Fruit fly (Drosophila melanogaster) whole organism, embryonic: Measurements from ENCODE around the gene UQCR-Q.

ENCODE experiments used
- Antp ChIP-seq: fragments of 200-800 bp; sonication (Bioruptor generic); optimal IDR thresholded peaks from 3 replicates; lab custom pipeline; 2016; ENCODE audit warnings: missing biosample characterization, missing genetic modification characterization
- CG1024 ChIP-seq: fragments of 200-800 bp; sonication (Bioruptor generic); IDR thresholded peaks from 2 replicates; pipeline ENCODE4 v1.3.6; 2022; ENCODE audit warnings: missing biosample characterization, missing genetic modification characterization
- CG11398 ChIP-seq: fragments of 200-800 bp; sonication (Bioruptor generic); optimal IDR thresholded peaks from 2 replicates; lab custom pipeline; 2016; ENCODE audit warnings: missing biosample characterization, missing genetic modification characterization
- CG12659 ChIP-seq: fragments of 200-800 bp; sonication (Bioruptor generic); optimal IDR thresholded peaks from 3 replicates; lab custom pipeline; 2017; ENCODE audit warnings: mild to moderate bottlenecking, missing biosample characterization, missing genetic modification reagents, missing genetic modification characterization
- CG13894 ChIP-seq: fragments of 200-800 bp; sonication (Bioruptor generic); optimal IDR thresholded peaks from 3 replicates; lab custom pipeline; 2018; ENCODE audit warnings: missing biosample characterization, mild to moderate bottlenecking, missing genetic modification characterization, moderate library complexity
- CG14667 ChIP-seq: fragments of 200-800 bp; sonication (Bioruptor generic); IDR thresholded peaks from 2 replicates; pipeline ENCODE4 v1.3.6; 2022; ENCODE audit warnings: missing biosample characterization, missing genetic modification characterization
- CG14710 ChIP-seq: fragments of 200-800 bp; sonication (Bioruptor generic); optimal IDR thresholded peaks from 3 replicates; lab custom pipeline; 2019; ENCODE audit warnings: missing biosample characterization, mild to moderate bottlenecking, missing genetic modification characterization, moderate library complexity
- CG1603 ChIP-seq: fragments of 200-800 bp; sonication (Bioruptor generic); optimal IDR thresholded peaks from 2 replicates; lab custom pipeline; 2019; ENCODE audit warnings: missing biosample characterization, mild to moderate bottlenecking, missing genetic modification characterization, moderate library complexity
- CG16779 ChIP-seq: fragments of 200-800 bp; sonication (Bioruptor generic); IDR thresholded peaks from 2 replicates; pipeline ENCODE4 v1.3.6; 2022; ENCODE audit warnings: missing biosample characterization, missing genetic modification characterization
- CG17186 ChIP-seq: fragments of 200-800 bp; sonication (Bioruptor generic); optimal IDR thresholded peaks from 3 replicates; lab custom pipeline; 2017; ENCODE audit warnings: missing biosample characterization, missing genetic modification reagents, missing genetic modification characterization
- CG17328 ChIP-seq: fragments of 200-800 bp; sonication (Bioruptor generic); IDR thresholded peaks from 2 replicates; pipeline ENCODE4 v1.3.6; 2022; ENCODE audit warnings: missing biosample characterization, missing genetic modification characterization
- CG18619 ChIP-seq: fragments of 200-800 bp; sonication (Bioruptor generic); optimal IDR thresholded peaks from 3 replicates; lab custom pipeline; 2017; ENCODE audit warnings: missing biosample characterization, mild to moderate bottlenecking, missing genetic modification characterization
- CG31441 ChIP-seq: fragments of 200-800 bp; sonication (Bioruptor generic); IDR thresholded peaks from 2 replicates; pipeline ENCODE4 v1.3.6; 2022; ENCODE audit warnings: missing biosample characterization, missing genetic modification characterization
- CG3163 ChIP-seq: fragments of 200-800 bp; sonication (Bioruptor generic); optimal IDR thresholded peaks from 3 replicates; lab custom pipeline; 2016; ENCODE audit warnings: missing biosample characterization, missing genetic modification characterization
- CG32767 ChIP-seq: fragments of 200-800 bp; sonication (Bioruptor generic); IDR thresholded peaks from 2 replicates; pipeline ENCODE4 v1.3.6; 2022; ENCODE audit warnings: missing biosample characterization, missing genetic modification characterization
- CG4360 ChIP-seq: fragments of 200-800 bp; sonication (Bioruptor generic); IDR thresholded peaks from 2 replicates; pipeline ENCODE4 v1.3.6; 2022; ENCODE audit warnings: missing biosample characterization, missing genetic modification characterization
- CG4617 ChIP-seq: fragments of 200-800 bp; sonication (Bioruptor generic); optimal IDR thresholded peaks from 3 replicates; lab custom pipeline; 2016; ENCODE audit warnings: missing biosample characterization, missing genetic modification characterization, borderline replicate concordance
- CG6254 ChIP-seq: fragments of 200-800 bp; sonication (Bioruptor generic); optimal IDR thresholded peaks from 3 replicates; lab custom pipeline; 2017; ENCODE audit warnings: mild to moderate bottlenecking, missing biosample characterization, missing genetic modification reagents, missing genetic modification characterization
- CG7271 ChIP-seq: fragments of 200-800 bp; sonication (Bioruptor generic); optimal IDR thresholded peaks from 2 replicates; lab custom pipeline; 2018; ENCODE audit warnings: missing biosample characterization, mild to moderate bottlenecking, missing genetic modification characterization, moderate library complexity
- CG8290 ChIP-seq, 3 experiments: fragments of 200-800 bp; sonication (Bioruptor generic); optimal IDR thresholded peaks; 2 replicates each; lab custom pipeline; 2016 to 2019; ENCODE audit warnings: missing biosample characterization in 3 of 3, missing genetic modification characterization in 3 of 3, mild to moderate bottlenecking in 2 of 3, moderate library complexity in 1 of 3
- Dek ChIP-seq: fragments of 200-800 bp; sonication (Bioruptor generic); optimal IDR thresholded peaks from 3 replicates; lab custom pipeline; 2019; ENCODE audit warnings: missing biosample characterization, mild to moderate bottlenecking, missing genetic modification characterization, moderate library complexity
- E2f1 ChIP-seq: fragments of 200-800 bp; sonication (Bioruptor generic); IDR thresholded peaks from 2 replicates; pipeline ENCODE4 v1.3.6; 2022; ENCODE audit warnings: missing biosample characterization, missing genetic modification characterization
- Fer1 ChIP-seq: fragments of 200-800 bp; sonication (Bioruptor generic); optimal IDR thresholded peaks from 2 replicates; lab custom pipeline; 2017; ENCODE audit warnings: missing biosample characterization, mild to moderate bottlenecking, missing genetic modification characterization
- Fer3 ChIP-seq: fragments of 200-800 bp; sonication (Bioruptor generic); optimal IDR thresholded peaks from 2 replicates; lab custom pipeline; 2018; ENCODE audit warnings: missing biosample characterization, mild to moderate bottlenecking, missing genetic modification characterization, moderate library complexity
- Gug ChIP-seq: fragments of 200-800 bp; sonication (Bioruptor generic); IDR thresholded peaks from 4 replicates; pipeline ENCODE4 v1.3.6; 2022; ENCODE audit warnings: missing biosample characterization, missing genetic modification characterization
- HLH3B ChIP-seq: fragments of 200-800 bp; sonication (Bioruptor generic); IDR thresholded peaks from 2 replicates; pipeline ENCODE4 v1.3.6; 2022; ENCODE audit warnings: missing biosample characterization, missing genetic modification characterization
- HmgD ChIP-seq: fragments of 200-800 bp; sonication (Bioruptor generic); optimal IDR thresholded peaks from 3 replicates; lab custom pipeline; 2016; ENCODE audit warnings: missing biosample characterization, missing genetic modification characterization
- Hr51 ChIP-seq, 2 experiments: fragments of 200-800 bp; sonication (Bioruptor generic); optimal IDR thresholded peaks; 2 replicates in 1 of 2; 3 replicates in 1 of 2; lab custom pipeline; 2016 to 2018; ENCODE audit warnings: missing biosample characterization in 2 of 2, missing genetic modification characterization in 2 of 2, mild to moderate bottlenecking in 1 of 2, moderate library complexity in 1 of 2
- Sin3A ChIP-seq: fragments of >200 bp; optimal IDR thresholded peaks from 2 replicates; lab custom pipeline; 2018
- al ChIP-seq: fragments of 200-800 bp; sonication (Bioruptor generic); IDR thresholded peaks from 2 replicates; pipeline ENCODE4 v1.3.6; 2022; ENCODE audit warnings: missing biosample characterization, missing genetic modification characterization
- aop ChIP-seq: fragments of 200-800 bp; sonication (Bioruptor generic); IDR thresholded peaks from 2 replicates; pipeline ENCODE4 v1.3.6; 2022; ENCODE audit warnings: missing biosample characterization, missing genetic modification characterization
- cg ChIP-seq: fragments of 200-800 bp; sonication (Bioruptor generic); optimal IDR thresholded peaks from 3 replicates; lab custom pipeline; 2019; ENCODE audit warnings: missing biosample characterization, mild to moderate bottlenecking, missing genetic modification characterization, moderate library complexity
- dati ChIP-seq: fragments of 200-800 bp; sonication (Bioruptor generic); IDR thresholded peaks from 2 replicates; pipeline ENCODE4 v1.3.6; 2022; ENCODE audit warnings: missing biosample characterization, missing genetic modification characterization
- ems ChIP-seq: fragments of 200-800 bp; sonication (Bioruptor generic); optimal IDR thresholded peaks from 3 replicates; lab custom pipeline; 2016; ENCODE audit warnings: missing biosample characterization, missing genetic modification characterization
- fd102C ChIP-seq: fragments of 200-800 bp; sonication (Bioruptor generic); optimal IDR thresholded peaks from 2 replicates; lab custom pipeline; 2018; ENCODE audit warnings: missing biosample characterization, mild to moderate bottlenecking, missing genetic modification characterization, moderate library complexity
- fd3F ChIP-seq: fragments of 200-800 bp; sonication (Bioruptor generic); optimal IDR thresholded peaks from 2 replicates; lab custom pipeline; 2018; ENCODE audit warnings: missing biosample characterization, mild to moderate bottlenecking, missing genetic modification characterization, moderate library complexity
- fu2 ChIP-seq: fragments of 200-800 bp; sonication (Bioruptor generic); optimal IDR thresholded peaks from 2 replicates; lab custom pipeline; 2016; ENCODE audit warnings: missing biosample characterization, missing genetic modification characterization
- grau ChIP-seq: fragments of 200-800 bp; optimal IDR thresholded peaks from 3 replicates; lab custom pipeline; 2019; ENCODE audit warnings: missing biosample characterization, mild to moderate bottlenecking, missing genetic modification characterization, moderate library complexity
- gsb-n ChIP-seq: fragments of 200-800 bp; sonication (Bioruptor generic); optimal IDR thresholded peaks from 3 replicates; lab custom pipeline; 2018; ENCODE audit warnings: missing biosample characterization, mild to moderate bottlenecking, missing genetic modification characterization
- h ChIP-seq: fragments of >200 bp; optimal IDR thresholded peaks from 2 replicates; lab custom pipeline; 2017
- hbn ChIP-seq: fragments of 200-800 bp; sonication (Bioruptor generic); IDR thresholded peaks from 2 replicates; pipeline ENCODE4 v1.3.6; 2022; ENCODE audit warnings: missing biosample characterization, missing genetic modification characterization; ENCODE audit not compliant: partially characterized antibody
- jing ChIP-seq: fragments of 200-800 bp; sonication (Bioruptor generic); optimal IDR thresholded peaks from 2 replicates; lab custom pipeline; 2018; ENCODE audit warnings: missing biosample characterization, mild to moderate bottlenecking, missing genetic modification characterization
- nom ChIP-seq: fragments of 200-800 bp; sonication (Bioruptor generic); optimal IDR thresholded peaks from 2 replicates; lab custom pipeline; 2017; ENCODE audit warnings: missing biosample characterization, missing genetic modification characterization, mild to moderate bottlenecking, moderate library complexity, missing genetic modification reagents
- repo ChIP-seq: fragments of 200-800 bp; sonication (Bioruptor generic); optimal IDR thresholded peaks from 2 replicates; lab custom pipeline; 2016; ENCODE audit warnings: missing biosample characterization, missing genetic modification characterization
- row ChIP-seq: fragments of 200-800 bp; sonication (Bioruptor generic); IDR thresholded peaks from 3 replicates; pipeline ENCODE4 v1.3.6; 2022; ENCODE audit warnings: missing biosample characterization, missing genetic modification characterization
- sd ChIP-seq: fragments of 200-800 bp; sonication (Bioruptor generic); optimal IDR thresholded peaks from 3 replicates; lab custom pipeline; 2018; ENCODE audit warnings: missing biosample characterization, mild to moderate bottlenecking, missing genetic modification characterization, moderate library complexity
- ssp ChIP-seq: fragments of 200-800 bp; sonication (Bioruptor generic); IDR thresholded peaks from 2 replicates; pipeline ENCODE4 v1.3.6; 2022; ENCODE audit warnings: missing biosample characterization, missing genetic modification characterization
- sug ChIP-seq: fragments of 200-800 bp; optimal IDR thresholded peaks from 2 replicates; lab custom pipeline; 2019; ENCODE audit warnings: missing biosample characterization, mild to moderate bottlenecking, missing genetic modification characterization, moderate library complexity
- vvl ChIP-seq: fragments of 200-800 bp; sonication (Bioruptor generic); IDR thresholded peaks from 2 replicates; pipeline ENCODE4 v1.3.6; 2022; ENCODE audit warnings: missing biosample characterization, missing genetic modification characterization
- wdn ChIP-seq: fragments of 200-800 bp; sonication (Bioruptor generic); IDR thresholded peaks from 2 replicates; pipeline ENCODE4 v1.3.6; 2022; ENCODE audit warnings: missing biosample characterization, missing genetic modification characterization

The UQCR-Q gene

DNA sequence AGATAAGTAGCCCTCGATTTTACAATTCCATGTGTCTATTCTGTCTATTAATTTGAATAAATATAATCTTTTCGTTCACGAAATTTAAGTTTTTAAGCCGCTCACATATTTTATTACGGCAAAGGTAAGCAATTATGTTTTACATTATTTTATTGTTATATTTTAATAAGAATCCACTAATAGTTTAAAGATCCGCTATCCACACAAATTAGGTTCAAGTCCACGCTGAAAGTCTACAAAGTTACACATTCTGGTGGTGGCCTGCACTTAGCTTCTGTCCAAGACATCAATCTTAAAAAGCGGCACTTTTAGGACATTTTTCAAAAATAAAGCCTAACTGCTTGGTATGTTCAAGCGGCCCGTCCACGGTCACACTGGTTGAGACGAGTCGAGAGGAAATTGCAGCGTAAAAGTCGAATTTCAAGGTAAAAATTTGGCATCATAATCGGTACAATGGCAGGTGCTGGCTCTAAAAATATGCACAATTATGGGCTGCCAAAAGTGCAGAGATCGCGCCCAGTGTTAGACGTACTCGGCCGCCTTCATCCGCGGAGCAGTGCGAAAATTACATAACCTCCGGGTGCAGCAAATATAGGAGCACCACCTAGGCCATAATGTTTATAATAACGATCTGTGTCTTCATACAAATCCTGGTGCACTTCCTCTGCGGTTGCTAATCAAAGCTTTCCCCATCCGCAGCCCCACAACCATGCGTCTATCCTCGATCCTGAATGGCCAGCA is at the start of gene UQCR-Q, which contains the start of gene CG46525 (continued):
- TF ChIP-seq sd (tag; lab: Kevin White, UChicago) (peak; percentile 69), CG4617 (GFP tag; lab: Kevin White, UChicago) (peak; percentile 65), Dek (tag; lab: Kevin White, UChicago) (peak; percentile 50), CG12659 (peak; percentile 71), CG6254 (GFP tag; lab: Kevin White, UChicago) (no peak), al (GFP tag; lab: Robert Waterston, UW) (no peak), CG11398 (GFP tag; lab: Kevin White, UChicago) (no peak), CG17186 (GFP tag; lab: Kevin White, UChicago) (no peak), HmgD (peak; percentile 8), CG14710 (tag; lab: Kevin White, UChicago) (peak; percentile 56), grau (peak; percentile 15), CG7271 (tag; lab: Kevin White, UChicago) (no peak), aop (GFP tag; lab: Robert Waterston, UW) (no peak), CG31441 (0 out of 2 replicates have a peak, but pooled peaks have one; percentile 14), cg (GFP tag; lab: Kevin White, UChicago) (no peak), sug (tag; lab: Kevin White, UChicago) (peak; percentile 35), CG32767 (GFP tag; lab: Robert Waterston, UW) (no peak), E2f1 (GFP tag; lab: Robert Waterston, UW) (no peak), HLH3B (GFP tag; lab: Robert Waterston, UW) (no peak), Gug (no peak), CG17328 (GFP tag; lab: Robert Waterston, UW) (no peak), Hr51 (GFP tag; optimal IDR thresholded peaks at IDR 0.05; lab: Kevin White, UChicago) (no peak), jing (GFP tag; lab: Kevin White, UChicago) (no peak), fu2 (GFP tag; lab: Kevin White, UChicago) (no peak), repo (GFP tag; lab: Kevin White, UChicago) (no peak), CG1024 (GFP tag; lab: Robert Waterston, UW) (no peak), ems (GFP tag; lab: Kevin White, UChicago) (no peak), row (no peak), gsb-n (tag; lab: Kevin White, UChicago) (no peak), vvl (GFP tag; lab: Robert Waterston, UW) (0 out of 2 replicates have a peak, but pooled peaks have one; percentile 26), Fer1 (GFP tag; lab: Kevin White, UChicago) (peak; percentile 16), hbn (GFP tag; lab: Robert Waterston, UW) (0 out of 2 replicates have a peak, but pooled peaks have one; percentile 39), nom (GFP tag; lab: Kevin White, UChicago) (no peak), Antp (no peak), CG18619 (GFP tag; lab: Kevin White, UChicago) (no peak), CG4360 (GFP tag; lab: Robert Waterston, UW) (no peak), dati (GFP tag; lab: Robert Waterston, UW) (no peak), Fer3 (no peak), h (lab: Kevin White, UChicago) (no peak), CG8290 (GFP tag; optimal IDR thresholded peaks at IDR 0.05; lab: Kevin White, UChicago) (peak; percentile 1), CG8290 (tag; optimal IDR thresholded peaks at IDR 0.05; lab: Kevin White, UChicago) (peak in 1 of 2 experiments; percentile 67), CG13894 (peak; percentile 33), CG14667 (GFP tag; lab: Robert Waterston, UW) (no peak), wdn (GFP tag; lab: Robert Waterston, UW) (no peak), CG3163 (GFP tag; lab: Kevin White, UChicago) (no peak), CG16779 (no peak), CG1603 (tag; lab: Kevin White, UChicago) (peak; percentile 72), ssp (GFP tag; lab: Robert Waterston, UW) (no peak), fd102C (no peak), Sin3A (lab: Kevin White, UChicago) (peak; percentile 25), fd3F (GFP tag; lab: Kevin White, UChicago) (no peak)
